Worm (Caenorhabditis elegans) whole organism, early embryonic: ENCODE data around the gene knl-1.

Source experiments
- B0310.2 ChIP-seq: sonication (generic microtip); optimal IDR thresholded peaks from 2 replicates; lab custom pipeline; 2016; ENCODE audit warnings: mild to moderate bottlenecking, missing genetic modification characterization, missing compliant biosample characterization
- F13C5.2 ChIP-seq: sonication (generic microtip); optimal IDR thresholded peaks from 2 replicates; lab custom pipeline; 2017; ENCODE audit warnings: mild to moderate bottlenecking, missing genetic modification characterization, inconsistent platforms, missing compliant biosample characterization
- aly-1 ChIP-seq: sonication (generic microtip); optimal IDR thresholded peaks from 2 replicates; lab custom pipeline; 2016; ENCODE audit warnings: missing genetic modification characterization, missing compliant biosample characterization
- ama-1 ChIP-seq: fragments of 150-350 bp; optimal IDR thresholded peaks from 2 replicates; lab custom pipeline; 2014
- ceh-13 ChIP-seq: fragments of 200-800 bp; sonication (Bioruptor generic); optimal IDR thresholded peaks from 2 replicates; lab custom pipeline; 2018; ENCODE audit warnings: mild to moderate bottlenecking, missing genetic modification characterization, missing compliant biosample characterization
- ceh-36 ChIP-seq: sonication (generic microtip); optimal IDR thresholded peaks from 2 replicates; lab custom pipeline; 2016; ENCODE audit warnings: missing genetic modification characterization, inconsistent platforms, missing compliant biosample characterization
- ets-7 ChIP-seq: sonication (generic microtip); optimal IDR thresholded peaks from 2 replicates; lab custom pipeline; 2016; ENCODE audit warnings: missing genotype, missing genetic modification characterization, missing compliant biosample characterization
- flt-1 ChIP-seq: fragments of 200-800 bp; sonication (Bioruptor generic); IDR thresholded peaks from 2 replicates; pipeline ENCODE4 v1.3.6; 2022; ENCODE audit warnings: missing genetic modification characterization, missing compliant biosample characterization
- hmbx-1 ChIP-seq: sonication (generic microtip); optimal IDR thresholded peaks from 2 replicates; lab custom pipeline; 2016; ENCODE audit warnings: mild to moderate bottlenecking, missing genetic modification characterization, missing compliant biosample characterization
- hmg-4 ChIP-seq: fragments of 200-800 bp; sonication (Bioruptor generic); optimal IDR thresholded peaks from 2 replicates; lab custom pipeline; 2018; ENCODE audit warnings: mild to moderate bottlenecking, missing genetic modification characterization, missing compliant biosample characterization
- hnd-1 ChIP-seq: sonication (generic microtip); optimal IDR thresholded peaks from 2 replicates; lab custom pipeline; 2016; ENCODE audit warnings: missing genetic modification characterization, missing compliant biosample characterization
- pes-1 ChIP-seq: fragments of 200-800 bp; sonication (Bioruptor generic); IDR thresholded peaks from 2 replicates; pipeline ENCODE4 v1.3.6; 2022; ENCODE audit warnings: missing genetic modification reagents, missing genetic modification characterization, missing compliant biosample characterization
- scrt-1 ChIP-seq: fragments of 200-800 bp; sonication (Bioruptor generic); IDR thresholded peaks from 2 replicates; pipeline ENCODE4 v1.3.6; 2022; ENCODE audit warnings: missing genetic modification characterization, missing compliant biosample characterization
- sea-1 ChIP-seq: fragments of 200-800 bp; sonication (Bioruptor generic); conservative IDR thresholded peaks from 2 replicates; pipeline ENCODE4 v1.3.6; 2022; ENCODE audit warnings: missing genetic modification characterization, missing compliant biosample characterization
- tbx-11 ChIP-seq: fragments of 200-800 bp; sonication (Bioruptor generic); IDR thresholded peaks from 2 replicates; pipeline ENCODE4 v1.3.6; 2022; ENCODE audit warnings: missing genetic modification characterization, missing compliant biosample characterization
- tbx-37 ChIP-seq: fragments of 200-800 bp; sonication (Bioruptor generic); conservative IDR thresholded peaks from 2 replicates; pipeline ENCODE4 v1.3.6; 2022; ENCODE audit warnings: missing genetic modification reagents, missing genetic modification characterization, missing compliant biosample characterization
- tra-4 ChIP-seq: sonication (generic microtip); optimal IDR thresholded peaks from 2 replicates; lab custom pipeline; 2017; ENCODE audit warnings: missing genetic modification characterization, missing compliant biosample characterization

Gene knl-1

ce11 chrIII:8244052-8244451, 6.4 kb upstream of the knl-1 start, which contains the start of the genes pbs-6 and cids-1:
Gene pbs-6 (minus strand): TSS chrIII:8244092.
Gene cids-1 (plus strand): TSS chrIII:8244445.
- no peak for TF ChIP-seq hmbx-1 (tag; lab: Kevin White, UChicago)
- no peak for TF ChIP-seq hmg-4 (GFP tag; lab: Kevin White, UChicago)
- TF ChIP-seq hnd-1 (tag; lab: Kevin White, UChicago) = no peak
- TF ChIP-seq flt-1 (GFP tag; lab: Robert Waterston, UW) = no peak
- TF ChIP-seq aly-1 (tag; lab: Kevin White, UChicago) = no peak
- no peak for TF ChIP-seq scrt-1 (GFP tag; lab: Robert Waterston, UW)
- TF ChIP-seq B0310.2 (tag; lab: Kevin White, UChicago) = no peak
- TF ChIP-seq ceh-13 = no peak
- TF ChIP-seq ama-1 (lab: Kevin White, UChicago) = no peak

ce11 chrIII:8245591-8245990, 4.8 kb upstream of the knl-1 start, which contains the start of gene C02F5.3:
Gene C02F5.3 (plus strand): TSS chrIII:8245891.
- TF ChIP-seq tra-4 (tag; lab: Kevin White, UChicago) = no peak
- no peak for TF ChIP-seq flt-1 (GFP tag; lab: Robert Waterston, UW)
- TF ChIP-seq tbx-37 (GFP tag; lab: Robert Waterston, UW) = no peak
- TF ChIP-seq hnd-1 (tag; lab: Kevin White, UChicago) = no peak
- TF ChIP-seq ceh-36 (tag; lab: Kevin White, UChicago) = no peak
- no peak for TF ChIP-seq ama-1 (lab: Kevin White, UChicago)
- no peak for TF ChIP-seq hmg-4 (GFP tag; lab: Kevin White, UChicago)
- TF ChIP-seq pes-1 (GFP tag; lab: Robert Waterston, UW) = no peak
- TF ChIP-seq aly-1 (tag; lab: Kevin White, UChicago) = no peak
- no peak for TF ChIP-seq B0310.2 (tag; lab: Kevin White, UChicago)
- no peak for TF ChIP-seq ets-7 (tag; lab: Kevin White, UChicago)
- no peak for TF ChIP-seq sea-1 (GFP tag; lab: Robert Waterston, UW)
- TF ChIP-seq tbx-11 (GFP tag; lab: Robert Waterston, UW) = no peak
- TF ChIP-seq scrt-1 (GFP tag; lab: Robert Waterston, UW) = no peak
- TF ChIP-seq hmbx-1 (tag; lab: Kevin White, UChicago) = no peak
- no peak for TF ChIP-seq F13C5.2 (tag; lab: Kevin White, UChicago)
- no peak for TF ChIP-seq ceh-13

ce11 chrIII:8247051-8247450, 3.4 kb upstream of the knl-1 start, which contains the start of gene C02F5.13:
Gene C02F5.13 (plus strand): TSS chrIII:8247351.
- TF ChIP-seq aly-1 (tag; lab: Kevin White, UChicago) (no peak), hmg-4 (GFP tag; lab: Kevin White, UChicago) (no peak)

ce11 chrIII:8249381-8249780, 1.1 kb upstream of the knl-1 start, which contains the start of the genes C02F5.10 and C02F5.2:
Gene C02F5.10 (minus strand): TSS chrIII:8249481.
Gene C02F5.2 (plus strand): TSS chrIII:8249619.
- TF ChIP-seq tra-4 (tag; lab: Kevin White, UChicago) (no peak), hnd-1 (tag; lab: Kevin White, UChicago) (no peak), flt-1 (GFP tag; lab: Robert Waterston, UW) (no peak), ceh-13 (no peak), F13C5.2 (tag; lab: Kevin White, UChicago) (no peak), hmbx-1 (tag; lab: Kevin White, UChicago) (no peak), pes-1 (GFP tag; lab: Robert Waterston, UW) (no peak), aly-1 (tag; lab: Kevin White, UChicago) (no peak), B0310.2 (tag; lab: Kevin White, UChicago) (no peak), scrt-1 (GFP tag; lab: Robert Waterston, UW) (no peak), ets-7 (tag; lab: Kevin White, UChicago) (no peak), ceh-36 (tag; lab: Kevin White, UChicago) (no peak), hmg-4 (GFP tag; lab: Kevin White, UChicago) (no peak)

- TF ChIP-seq pes-1 (GFP tag; lab: Robert Waterston, UW) (no peak), ceh-36 (tag; lab: Kevin White, UChicago) (no peak)
Measured at ce11 chrIII:8254938-8255337, 4.5 kb downstream of the knl-1 start, which contains the start of gene F09G8.5. Gene F09G8.5 (plus strand): TSS chrIII:8254975.

ce11 chrIII:8258045-8258444, 7.6 kb downstream of the knl-1 start, which contains the start of gene ncr-2:
Gene ncr-2 (plus strand): TSS chrIII:8258345.
- TF ChIP-seq tbx-11 (GFP tag; lab: Robert Waterston, UW) (no peak), scrt-1 (GFP tag; lab: Robert Waterston, UW) (no peak), aly-1 (tag; lab: Kevin White, UChicago) (no peak), tbx-37 (GFP tag; lab: Robert Waterston, UW) (no peak), ets-7 (tag; lab: Kevin White, UChicago) (no peak), ceh-36 (tag; lab: Kevin White, UChicago) (no peak), sea-1 (GFP tag; lab: Robert Waterston, UW) (no peak), ama-1 (lab: Kevin White, UChicago) (no peak), B0310.2 (tag; lab: Kevin White, UChicago) (no peak), F13C5.2 (tag; lab: Kevin White, UChicago) (no peak)

ce11 chrIII:8262599-8262998, 12.2 kb downstream of the knl-1 start:
- TF ChIP-seq sea-1 (GFP tag; lab: Robert Waterston, UW) = no peak
- TF ChIP-seq aly-1 (tag; lab: Kevin White, UChicago) = no peak
- TF ChIP-seq ceh-13 = no peak
- no peak for TF ChIP-seq tbx-11 (GFP tag; lab: Robert Waterston, UW)
- TF ChIP-seq scrt-1 (GFP tag; lab: Robert Waterston, UW) = no peak
- no peak for TF ChIP-seq tbx-37 (GFP tag; lab: Robert Waterston, UW)
- no peak for TF ChIP-seq hnd-1 (tag; lab: Kevin White, UChicago)
- TF ChIP-seq ceh-36 (tag; lab: Kevin White, UChicago) = no peak
- no peak for TF ChIP-seq hmbx-1 (tag; lab: Kevin White, UChicago)
- TF ChIP-seq flt-1 (GFP tag; lab: Robert Waterston, UW) = no peak
- TF ChIP-seq ets-7 (tag; lab: Kevin White, UChicago) = no peak
- TF ChIP-seq ama-1 (lab: Kevin White, UChicago) = no peak
- no peak for TF ChIP-seq F13C5.2 (tag; lab: Kevin White, UChicago)
- no peak for TF ChIP-seq pes-1 (GFP tag; lab: Robert Waterston, UW)
- TF ChIP-seq hmg-4 (GFP tag; lab: Kevin White, UChicago) = no peak
- no peak for TF ChIP-seq tra-4 (tag; lab: Kevin White, UChicago)
